Fruit fly (Drosophila melanogaster) whole organism, embryonic: ENCODE results near the gene lectin-37Db.

ENCODE experiments used
- Adf1 ChIP-seq: fragments of 200-800 bp; sonication (Bioruptor generic); IDR thresholded peaks from 2 replicates; pipeline ENCODE4 v1.3.6; 2022; ENCODE audit warnings: missing biosample characterization, missing genetic modification characterization
- Aef1 ChIP-seq: fragments of 200-800 bp; sonication (Bioruptor generic); IDR thresholded peaks from 3 replicates; pipeline ENCODE4 v1.3.6; 2022; ENCODE audit warnings: missing biosample characterization, missing genetic modification characterization
- B-H1 ChIP-seq: fragments of 200-800 bp; sonication (Bioruptor generic); IDR thresholded peaks from 3 replicates; pipeline ENCODE4 v1.3.6; 2022; ENCODE audit warnings: missing biosample characterization, missing genetic modification characterization
- CG11085 ChIP-seq: fragments of 200-800 bp; sonication (Bioruptor generic); IDR thresholded peaks from 2 replicates; pipeline ENCODE4 v1.3.6; 2022; ENCODE audit warnings: missing biosample characterization, missing genetic modification characterization
- CG11398 ChIP-seq: fragments of 200-800 bp; sonication (Bioruptor generic); optimal IDR thresholded peaks from 2 replicates; lab custom pipeline; 2016; ENCODE audit warnings: missing biosample characterization, missing genetic modification characterization
- CG12155 ChIP-seq: fragments of 200-800 bp; sonication (Bioruptor generic); optimal IDR thresholded peaks from 3 replicates; lab custom pipeline; 2016; ENCODE audit warnings: missing biosample characterization, missing genetic modification characterization
- CG14667 ChIP-seq: fragments of 200-800 bp; sonication (Bioruptor generic); IDR thresholded peaks from 2 replicates; pipeline ENCODE4 v1.3.6; 2022; ENCODE audit warnings: missing biosample characterization, missing genetic modification characterization
- CG16815 ChIP-seq: fragments of 200-800 bp; sonication (Bioruptor generic); optimal IDR thresholded peaks from 3 replicates; lab custom pipeline; 2017; ENCODE audit warnings: missing biosample characterization, mild to moderate bottlenecking, missing genetic modification characterization
- CG17612 ChIP-seq: fragments of 200-800 bp; sonication (Bioruptor generic); IDR thresholded peaks from 2 replicates; pipeline ENCODE4 v1.3.6; 2022; ENCODE audit warnings: missing biosample characterization, missing genetic modification characterization
- CG17829 ChIP-seq: fragments of 200-800 bp; optimal IDR thresholded peaks from 2 replicates; lab custom pipeline; 2019; ENCODE audit warnings: missing biosample characterization, mild to moderate bottlenecking, missing genetic modification characterization, moderate library complexity
- CG3065 ChIP-seq: fragments of 200-800 bp; sonication (Bioruptor generic); optimal IDR thresholded peaks from 2 replicates; lab custom pipeline; 2016; ENCODE audit warnings: missing biosample characterization, missing genetic modification characterization
- CG31224 ChIP-seq: fragments of 200-800 bp; sonication (Bioruptor generic); IDR thresholded peaks from 2 replicates; pipeline ENCODE4 v1.3.6; 2022; ENCODE audit warnings: missing biosample characterization, missing genetic modification characterization
- CG31441 ChIP-seq: fragments of 200-800 bp; sonication (Bioruptor generic); IDR thresholded peaks from 2 replicates; pipeline ENCODE4 v1.3.6; 2022; ENCODE audit warnings: missing biosample characterization, missing genetic modification characterization
- CG32532 ChIP-seq: fragments of 200-800 bp; sonication (Bioruptor generic); IDR thresholded peaks from 2 replicates; pipeline ENCODE4 v1.3.6; 2022; ENCODE audit warnings: missing biosample characterization, missing genetic modification characterization
- CG3838 ChIP-seq: fragments of 200-800 bp; sonication (Bioruptor generic); optimal IDR thresholded peaks from 3 replicates; lab custom pipeline; 2016; ENCODE audit warnings: missing biosample characterization, missing genetic modification characterization
- CG4424 ChIP-seq: fragments of 200-800 bp; sonication (Bioruptor generic); optimal IDR thresholded peaks from 3 replicates; lab custom pipeline; 2016; ENCODE audit warnings: missing biosample characterization, missing genetic modification characterization
- CG5180 ChIP-seq: fragments of 200-800 bp; sonication (Bioruptor generic); optimal IDR thresholded peaks from 3 replicates; lab custom pipeline; 2017; ENCODE audit warnings: missing biosample characterization, missing genetic modification characterization, mild to moderate bottlenecking, moderate library complexity, missing genetic modification reagents
- CG7928 ChIP-seq: fragments of 200-800 bp; sonication (Bioruptor generic); optimal IDR thresholded peaks from 2 replicates; lab custom pipeline; 2017; ENCODE audit warnings: missing biosample characterization, mild to moderate bottlenecking, missing genetic modification characterization
- CG8478 ChIP-seq: fragments of >200 bp; optimal IDR thresholded peaks from 2 replicates; lab custom pipeline; 2018
- CG9727 ChIP-seq: fragments of 200-800 bp; sonication (Bioruptor generic); optimal IDR thresholded peaks from 3 replicates; lab custom pipeline; 2017; ENCODE audit warnings: missing biosample characterization, mild to moderate bottlenecking, missing genetic modification characterization
- D19B ChIP-seq: fragments of 200-800 bp; sonication (Bioruptor generic); optimal IDR thresholded peaks from 2 replicates; lab custom pipeline; 2017; ENCODE audit warnings: missing biosample characterization, mild to moderate bottlenecking, missing genetic modification characterization
- ERR ChIP-seq: fragments of 200-800 bp; sonication (Bioruptor generic); optimal IDR thresholded peaks from 2 replicates; lab custom pipeline; 2016; ENCODE audit warnings: missing biosample characterization, missing genetic modification characterization
- H15 ChIP-seq: fragments of 200-800 bp; sonication (Bioruptor generic); IDR thresholded peaks from 3 replicates; pipeline ENCODE4 v1.3.6; 2022; ENCODE audit warnings: missing biosample characterization, missing genetic modification characterization
- Hey ChIP-seq: fragments of 200-800 bp; sonication (Bioruptor generic); optimal IDR thresholded peaks from 3 replicates; lab custom pipeline; 2018; ENCODE audit warnings: missing biosample characterization, mild to moderate bottlenecking, missing genetic modification characterization
- Hr39 ChIP-seq: fragments of >200 bp; optimal IDR thresholded peaks from 2 replicates; lab custom pipeline; 2017
- Kr ChIP-seq: fragments of 200-800 bp; sonication (Bioruptor generic); optimal IDR thresholded peaks from 2 replicates; lab custom pipeline; 2017; ENCODE audit warnings: missing biosample characterization, mild to moderate bottlenecking, missing genetic modification characterization
- Max ChIP-seq: fragments of 200-800 bp; sonication (Bioruptor generic); optimal IDR thresholded peaks from 2 replicates; lab custom pipeline; 2016; ENCODE audit warnings: missing biosample characterization, mild to moderate bottlenecking, missing genetic modification characterization
- Nf-YB ChIP-seq: fragments of 200-800 bp; sonication (Bioruptor generic); optimal IDR thresholded peaks from 3 replicates; lab custom pipeline; 2019; ENCODE audit warnings: missing biosample characterization, mild to moderate bottlenecking, missing genetic modification characterization, moderate library complexity
- NfI ChIP-seq: fragments of 200-800 bp; sonication (Bioruptor generic); optimal IDR thresholded peaks from 3 replicates; lab custom pipeline; 2018; ENCODE audit warnings: missing biosample characterization, mild to moderate bottlenecking, missing genetic modification characterization, moderate library complexity
- Rfx ChIP-seq: fragments of 200-800 bp; sonication (Bioruptor generic); IDR thresholded peaks from 2 replicates; pipeline ENCODE4 v1.3.6; 2022; ENCODE audit warnings: missing biosample characterization, missing genetic modification characterization
- Spps ChIP-seq: fragments of 200-800 bp; sonication (Bioruptor generic); optimal IDR thresholded peaks from 2 replicates; lab custom pipeline; 2018; ENCODE audit warnings: missing biosample characterization, mild to moderate bottlenecking, missing genetic modification characterization
- amos ChIP-seq: fragments of 200-800 bp; sonication (Bioruptor generic); IDR thresholded peaks from 2 replicates; pipeline ENCODE4 v1.3.6; 2022; ENCODE audit warnings: missing biosample characterization, missing genetic modification characterization; ENCODE audit not compliant: partially characterized antibody
- aop ChIP-seq: fragments of 200-800 bp; sonication (Bioruptor generic); IDR thresholded peaks from 2 replicates; pipeline ENCODE4 v1.3.6; 2022; ENCODE audit warnings: missing biosample characterization, missing genetic modification characterization
- bcd ChIP-seq: fragments of 200-800 bp; sonication (Bioruptor generic); optimal IDR thresholded peaks from 2 replicates; lab custom pipeline; 2017; ENCODE audit warnings: missing biosample characterization, mild to moderate bottlenecking, missing genetic modification characterization
- cad ChIP-seq: fragments of >200 bp; optimal IDR thresholded peaks from 2 replicates; lab custom pipeline; 2017; ENCODE audit warnings: missing biosample characterization, missing genetic modification characterization
- ci ChIP-seq: fragments of 200-800 bp; sonication (Bioruptor generic); IDR thresholded peaks from 3 replicates; pipeline ENCODE4 v1.3.6; 2022; ENCODE audit warnings: missing biosample characterization, missing genetic modification characterization
- corto ChIP-seq: fragments of 200-800 bp; sonication (Bioruptor generic); optimal IDR thresholded peaks from 2 replicates; lab custom pipeline; 2016; ENCODE audit warnings: missing biosample characterization, mild to moderate bottlenecking, missing genetic modification characterization, moderate library complexity
- da ChIP-seq: fragments of 200-800 bp; sonication (Bioruptor generic); optimal IDR thresholded peaks from 2 replicates; lab custom pipeline; 2016; ENCODE audit warnings: missing biosample characterization, missing genetic modification characterization
- dimm ChIP-seq: fragments of 200-800 bp; sonication (Bioruptor generic); IDR thresholded peaks from 2 replicates; pipeline ENCODE4 v1.3.6; 2022; ENCODE audit warnings: missing biosample characterization, missing genetic modification characterization
- exex ChIP-seq: fragments of 200-800 bp; sonication (Bioruptor generic); optimal IDR thresholded peaks from 4 replicates; lab custom pipeline; 2018; ENCODE audit warnings: missing biosample characterization, mild to moderate bottlenecking, missing genetic modification characterization, moderate library complexity
- fu2 ChIP-seq: fragments of 200-800 bp; sonication (Bioruptor generic); optimal IDR thresholded peaks from 2 replicates; lab custom pipeline; 2016; ENCODE audit warnings: missing biosample characterization, missing genetic modification characterization
- her ChIP-seq: fragments of 200-800 bp; sonication (Bioruptor generic); optimal IDR thresholded peaks from 2 replicates; lab custom pipeline; 2016; ENCODE audit warnings: missing biosample characterization, missing genetic modification characterization
- hth ChIP-seq: fragments of >200 bp; optimal IDR thresholded peaks from 2 replicates; lab custom pipeline; 2017; ENCODE audit warnings: inconsistent platforms
- insv ChIP-seq, 2 experiments: fragments of 200-800 bp; sonication (Bioruptor generic); optimal IDR thresholded peaks; 3 replicates each; lab custom pipeline; 2016 to 2018; ENCODE audit warnings: missing biosample characterization in 2 of 2, missing genetic modification characterization in 2 of 2
- lov ChIP-seq, 2 experiments: fragments of 200-800 bp in 1 of 2; fragments of >200 bp in 1 of 2; sonication (Bioruptor generic) in 1 of 2; IDR thresholded peaks in 1 of 2; optimal IDR thresholded peaks in 1 of 2; 2 replicates in 1 of 2; 3 replicates in 1 of 2; pipeline versions ENCODE4 v1.3.6 to Lab custom; 2017 to 2022; ENCODE audit warnings: missing biosample characterization in 1 of 2, missing genetic modification characterization in 1 of 2
- luna ChIP-seq: fragments of 200-800 bp; sonication (Bioruptor generic); optimal IDR thresholded peaks from 2 replicates; lab custom pipeline; 2016; ENCODE audit warnings: missing biosample characterization, missing genetic modification characterization
- peb ChIP-seq: fragments of 200-800 bp; sonication (Bioruptor generic); IDR thresholded peaks from 2 replicates; pipeline ENCODE4 v1.3.6; 2022; ENCODE audit warnings: missing biosample characterization, missing genetic modification characterization
- pros ChIP-seq: fragments of 200-800 bp; sonication (Bioruptor generic); optimal IDR thresholded peaks from 3 replicates; lab custom pipeline; 2019; ENCODE audit warnings: missing biosample characterization, mild to moderate bottlenecking, missing genetic modification characterization, moderate library complexity
- pzg ChIP-seq: fragments of 200-800 bp; sonication (Bioruptor generic); optimal IDR thresholded peaks from 3 replicates; lab custom pipeline; 2018; ENCODE audit warnings: missing biosample characterization, mild to moderate bottlenecking, missing genetic modification characterization, moderate library complexity
- sc ChIP-seq, 3 experiments: fragments of >200 bp in 2 of 3; fragments of 200-800 bp in 1 of 3; sonication (Bioruptor generic) in 1 of 3; optimal IDR thresholded peaks; 2 replicates in 2 of 3; 3 replicates in 1 of 3; lab custom pipeline; 2017; ENCODE audit warnings: mild to moderate bottlenecking in 1 of 3, missing biosample characterization in 1 of 3, missing genetic modification characterization in 1 of 3, missing genetic modification reagents in 1 of 3
- slou ChIP-seq: fragments of 200-800 bp; sonication (Bioruptor generic); optimal IDR thresholded peaks from 3 replicates; lab custom pipeline; 2016; ENCODE audit warnings: missing biosample characterization, missing genetic modification characterization
- tx ChIP-seq: fragments of 200-800 bp; sonication (Bioruptor generic); optimal IDR thresholded peaks from 2 replicates; lab custom pipeline; 2016; ENCODE audit warnings: missing biosample characterization, missing genetic modification characterization
- usp ChIP-seq: fragments of >200 bp; optimal IDR thresholded peaks from 2 replicates; lab custom pipeline; 2017; ENCODE audit warnings: missing biosample characterization, missing genetic modification characterization
- yki ChIP-seq: fragments of >200 bp; optimal IDR thresholded peaks from 3 replicates; lab custom pipeline; 2018
- zen ChIP-seq: fragments of 200-800 bp; sonication (Bioruptor generic); optimal IDR thresholded peaks from 3 replicates; lab custom pipeline; 2018; ENCODE audit warnings: missing biosample characterization, mild to moderate bottlenecking, missing genetic modification characterization, moderate library complexity

The lectin-37Db gene

DNA sequence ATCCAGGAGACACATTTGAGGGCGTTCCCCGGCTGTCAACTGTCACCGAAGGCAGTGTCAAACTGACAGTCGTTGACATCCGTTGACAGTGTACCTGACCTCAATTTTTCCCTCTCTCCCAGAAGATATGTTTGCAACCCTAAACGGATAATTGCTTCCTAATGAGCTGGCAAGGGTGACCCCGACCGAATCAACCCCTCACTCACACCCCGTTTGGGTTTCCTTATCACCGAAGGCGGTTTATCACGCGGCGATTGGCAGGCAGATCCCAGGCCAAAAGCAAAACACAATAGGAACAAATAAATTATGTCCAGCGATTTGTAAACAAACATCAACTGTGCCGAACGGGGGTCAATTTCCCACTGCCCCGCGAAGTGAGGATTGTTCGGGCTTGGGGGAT, 40.5 kb downstream of the lectin-37Db start (continued):
- TF ChIP-seq Kr (GFP tag; lab: Kevin White, UChicago) (peak; percentile 52), ERR (GFP tag; lab: Kevin White, UChicago) (no peak), CG5180 (GFP tag; lab: Kevin White, UChicago) (no peak), Rfx (no peak), CG31224 (GFP tag; lab: Robert Waterston, UW) (no peak), CG14667 (GFP tag; lab: Robert Waterston, UW) (no peak), CG7928 (no peak), CG3065 (GFP tag; lab: Kevin White, UChicago) (no peak), lov (optimal IDR thresholded peaks at IDR 0.05; lab: Kevin White, UChicago) (no peak), lov (GFP tag; IDR thresholded peaks at IDR 0.05; lab: Robert Waterston, UW) (no peak), pros (GFP tag; lab: Kevin White, UChicago) (peak; percentile 84), CG17829 (tag; lab: Kevin White, UChicago) (no peak), amos (GFP tag; lab: Robert Waterston, UW) (no peak), CG9727 (GFP tag; lab: Kevin White, UChicago) (no peak), corto (GFP tag; lab: Kevin White, UChicago) (no peak), aop (GFP tag; lab: Robert Waterston, UW) (no peak), Nf-YB (GFP tag; lab: Kevin White, UChicago) (peak; percentile 5), zen (tag; lab: Kevin White, UChicago) (peak; percentile 34), fu2 (GFP tag; lab: Kevin White, UChicago) (no peak), CG4424 (no peak), exex (tag; lab: Kevin White, UChicago) (no peak), dimm (GFP tag; lab: Robert Waterston, UW) (no peak), Max (no peak), ci (no peak), B-H1 (GFP tag; lab: Robert Waterston, UW) (no peak), yki (lab: Kevin White, UChicago) (no peak), CG11085 (GFP tag; lab: Robert Waterston, UW) (no peak), CG12155 (GFP tag; lab: Kevin White, UChicago) (no peak), bcd (GFP tag; lab: Kevin White, UChicago) (no peak), cad (no peak), peb (GFP tag; lab: Robert Waterston, UW) (no peak), Hey (no peak), her (no peak), hth (lab: Kevin White, UChicago) (peak; percentile 1), Spps (tag; lab: Kevin White, UChicago) (no peak), CG11398 (no peak), CG31441 (GFP tag; lab: Robert Waterston, UW) (no peak), Aef1 (GFP tag; lab: Robert Waterston, UW) (no peak), usp (GFP tag; lab: Kevin White, UChicago) (no peak), NfI (GFP tag; lab: Kevin White, UChicago) (no peak)

DNA sequence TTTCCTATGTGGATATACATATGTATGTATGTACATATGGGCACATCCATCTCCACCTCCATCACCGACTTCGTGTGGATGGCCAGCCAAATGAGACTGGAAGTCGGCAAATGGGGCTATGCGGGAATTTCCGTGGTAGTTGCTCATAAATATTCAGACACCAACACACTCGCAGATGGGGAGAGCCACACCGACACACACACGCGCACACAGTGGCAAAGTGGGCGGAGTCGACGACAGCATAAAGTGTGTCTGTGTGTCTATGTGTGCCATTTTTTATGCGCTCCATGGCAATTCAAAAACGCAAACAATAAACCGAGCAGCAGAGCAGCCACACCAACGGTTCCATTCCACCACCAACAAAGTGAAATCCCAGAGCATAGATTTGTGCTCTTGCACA, 44.0 kb downstream of the lectin-37Db start:
- no peak for TF ChIP-seq insv (GFP tag; optimal IDR thresholded peaks at IDR 0.05; lab: Kevin White, UChicago)
- no peak for TF ChIP-seq slou
- peak; percentile 7; the same call in 1 of the 2 replicates for TF ChIP-seq Adf1 (GFP tag; lab: Robert Waterston, UW)
- no peak for TF ChIP-seq D19B
- no peak for TF ChIP-seq luna (GFP tag; lab: Kevin White, UChicago)
- no peak for TF ChIP-seq CG16815 (GFP tag; lab: Kevin White, UChicago)
- no peak for TF ChIP-seq pzg (GFP tag; lab: Kevin White, UChicago)
- no peak for TF ChIP-seq da
- no peak for TF ChIP-seq CG32532 (GFP tag; lab: Robert Waterston, UW)
- no peak for TF ChIP-seq Hr39 (lab: Kevin White, UChicago)
- TF ChIP-seq CG8478: peak; percentile 45
- no peak for TF ChIP-seq H15 (GFP tag; lab: Robert Waterston, UW)
- TF ChIP-seq CG17612 (GFP tag; lab: Robert Waterston, UW): no peak
- no peak for TF ChIP-seq CG3838 (GFP tag; lab: Kevin White, UChicago)
- no peak for TF ChIP-seq tx (GFP tag; lab: Kevin White, UChicago)
- TF ChIP-seq Nf-YB (GFP tag; lab: Kevin White, UChicago): peak; percentile 84
- no peak for TF ChIP-seq sc (optimal IDR thresholded peaks at IDR 0.05; lab: Kevin White, UChicago)
- TF ChIP-seq sc (GFP tag; optimal IDR thresholded peaks at IDR 0.05; lab: Kevin White, UChicago): no peak
